Worm (Caenorhabditis elegans) whole organism, early embryonic: Measurements from ENCODE around the gene F13E9.11.
A peak's percentile ranks its signal among the peaks of the same experiment; 100 is the strongest.

Experiments
- B0310.2 ChIP-seq: sonication (generic microtip); optimal IDR thresholded peaks from 2 replicates; lab custom pipeline; 2016; ENCODE audit warnings: mild to moderate bottlenecking, missing genetic modification characterization, missing compliant biosample characterization
- F13C5.2 ChIP-seq: sonication (generic microtip); optimal IDR thresholded peaks from 2 replicates; lab custom pipeline; 2017; ENCODE audit warnings: mild to moderate bottlenecking, missing genetic modification characterization, inconsistent platforms, missing compliant biosample characterization
- aly-1 ChIP-seq: sonication (generic microtip); optimal IDR thresholded peaks from 2 replicates; lab custom pipeline; 2016; ENCODE audit warnings: missing genetic modification characterization, missing compliant biosample characterization
- ama-1 ChIP-seq: fragments of 150-350 bp; optimal IDR thresholded peaks from 2 replicates; lab custom pipeline; 2014
- ceh-13 ChIP-seq: fragments of 200-800 bp; sonication (Bioruptor generic); optimal IDR thresholded peaks from 2 replicates; lab custom pipeline; 2018; ENCODE audit warnings: mild to moderate bottlenecking, missing genetic modification characterization, missing compliant biosample characterization
- ceh-36 ChIP-seq: sonication (generic microtip); optimal IDR thresholded peaks from 2 replicates; lab custom pipeline; 2016; ENCODE audit warnings: missing genetic modification characterization, inconsistent platforms, missing compliant biosample characterization
- ets-7 ChIP-seq: sonication (generic microtip); optimal IDR thresholded peaks from 2 replicates; lab custom pipeline; 2016; ENCODE audit warnings: missing genotype, missing genetic modification characterization, missing compliant biosample characterization
- flt-1 ChIP-seq: fragments of 200-800 bp; sonication (Bioruptor generic); IDR thresholded peaks from 2 replicates; pipeline ENCODE4 v1.3.6; 2022; ENCODE audit warnings: missing genetic modification characterization, missing compliant biosample characterization
- hmbx-1 ChIP-seq: sonication (generic microtip); optimal IDR thresholded peaks from 2 replicates; lab custom pipeline; 2016; ENCODE audit warnings: mild to moderate bottlenecking, missing genetic modification characterization, missing compliant biosample characterization
- hmg-4 ChIP-seq: fragments of 200-800 bp; sonication (Bioruptor generic); optimal IDR thresholded peaks from 2 replicates; lab custom pipeline; 2018; ENCODE audit warnings: mild to moderate bottlenecking, missing genetic modification characterization, missing compliant biosample characterization
- hnd-1 ChIP-seq: sonication (generic microtip); optimal IDR thresholded peaks from 2 replicates; lab custom pipeline; 2016; ENCODE audit warnings: missing genetic modification characterization, missing compliant biosample characterization
- pes-1 ChIP-seq: fragments of 200-800 bp; sonication (Bioruptor generic); IDR thresholded peaks from 2 replicates; pipeline ENCODE4 v1.3.6; 2022; ENCODE audit warnings: missing genetic modification reagents, missing genetic modification characterization, missing compliant biosample characterization
- scrt-1 ChIP-seq: fragments of 200-800 bp; sonication (Bioruptor generic); IDR thresholded peaks from 2 replicates; pipeline ENCODE4 v1.3.6; 2022; ENCODE audit warnings: missing genetic modification characterization, missing compliant biosample characterization
- sea-1 ChIP-seq: fragments of 200-800 bp; sonication (Bioruptor generic); conservative IDR thresholded peaks from 2 replicates; pipeline ENCODE4 v1.3.6; 2022; ENCODE audit warnings: missing genetic modification characterization, missing compliant biosample characterization
- tbx-11 ChIP-seq: fragments of 200-800 bp; sonication (Bioruptor generic); IDR thresholded peaks from 2 replicates; pipeline ENCODE4 v1.3.6; 2022; ENCODE audit warnings: missing genetic modification characterization, missing compliant biosample characterization
- tbx-37 ChIP-seq: fragments of 200-800 bp; sonication (Bioruptor generic); conservative IDR thresholded peaks from 2 replicates; pipeline ENCODE4 v1.3.6; 2022; ENCODE audit warnings: missing genetic modification reagents, missing genetic modification characterization, missing compliant biosample characterization
- tra-4 ChIP-seq: sonication (generic microtip); optimal IDR thresholded peaks from 2 replicates; lab custom pipeline; 2017; ENCODE audit warnings: missing genetic modification characterization, missing compliant biosample characterization

Gene F13E9.11

DNA sequence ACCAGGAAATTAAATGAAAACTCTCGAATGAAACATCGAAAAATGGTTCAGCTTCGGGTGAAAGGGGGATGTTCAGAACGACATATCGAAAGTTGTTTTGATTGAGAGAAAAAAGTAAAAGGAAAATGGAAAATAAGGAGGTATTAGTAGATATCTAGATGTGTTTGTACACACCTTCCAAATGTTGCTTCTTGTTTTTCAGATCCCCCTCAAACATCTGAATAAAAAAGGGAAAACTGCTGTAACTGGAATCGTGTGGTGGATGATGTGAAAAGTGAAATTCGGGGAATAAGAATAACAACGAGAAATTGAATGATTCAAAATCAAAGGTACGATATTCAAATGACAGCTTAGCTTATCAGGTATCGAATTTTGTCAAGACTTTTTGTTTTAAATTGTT lies 40.9 kb downstream of the F13E9.11 start, which contains the start of gene npax-3:
Gene npax-3, minus strand, starts transcription at position 101 of the 400 bp plus-strand sequence.
- TF ChIP-seq sea-1 (GFP tag; lab: Robert Waterston, UW) (no peak), flt-1 (GFP tag; lab: Robert Waterston, UW) (no peak), ceh-13 (GFP tag; lab: Kevin White, UChicago) (no peak), ceh-36 (no peak), pes-1 (no peak)

DNA sequence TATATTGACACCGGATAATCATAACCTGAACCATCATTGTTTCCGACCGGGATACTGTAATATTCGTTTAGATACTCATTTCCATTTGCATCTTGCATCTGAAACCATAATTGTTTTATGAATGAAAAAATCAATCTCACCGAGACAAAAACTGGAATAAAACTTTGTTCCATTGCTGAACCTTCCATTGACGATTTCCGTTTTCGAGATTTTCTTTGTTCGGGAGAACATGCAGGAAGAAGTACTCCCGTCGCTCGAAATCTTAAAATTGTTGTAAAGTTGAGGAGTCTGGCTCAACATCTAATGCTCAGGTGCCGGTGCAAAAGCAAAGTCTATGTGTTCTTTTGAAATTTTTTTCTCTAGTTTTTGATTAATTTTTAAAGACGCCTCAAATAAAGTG lies 42.9 kb downstream of the F13E9.11 start:
- peak; percentile 65 for TF ChIP-seq ama-1 (lab: Kevin White, UChicago)
- TF ChIP-seq hmbx-1 (tag; lab: Kevin White, UChicago), result no peak
- TF ChIP-seq ceh-13 (GFP tag; lab: Kevin White, UChicago), result no peak
- TF ChIP-seq ets-7, result no peak

- TF ChIP-seq ama-1 (lab: Kevin White, UChicago), result no peak
- TF ChIP-seq hnd-1 (tag; lab: Kevin White, UChicago), result no peak
- no peak for TF ChIP-seq tra-4 (tag; lab: Kevin White, UChicago)
- no peak for TF ChIP-seq tbx-37 (GFP tag; lab: Robert Waterston, UW)
- no peak for TF ChIP-seq ceh-13 (GFP tag; lab: Kevin White, UChicago)
- no peak for TF ChIP-seq tbx-11 (GFP tag; lab: Robert Waterston, UW)
- TF ChIP-seq ets-7, result no peak
- TF ChIP-seq pes-1, result no peak
- no peak for TF ChIP-seq flt-1 (GFP tag; lab: Robert Waterston, UW)
- no peak for TF ChIP-seq hmbx-1 (tag; lab: Kevin White, UChicago)
- no peak for TF ChIP-seq B0310.2 (tag; lab: Kevin White, UChicago)
- TF ChIP-seq sea-1 (GFP tag; lab: Robert Waterston, UW), result no peak
- no peak for TF ChIP-seq hmg-4 (GFP tag; lab: Kevin White, UChicago)
- no peak for TF ChIP-seq F13C5.2 (tag; lab: Kevin White, UChicago)
- no peak for TF ChIP-seq scrt-1 (GFP tag; lab: Robert Waterston, UW)
- TF ChIP-seq ceh-36, result no peak
- no peak for TF ChIP-seq aly-1 (tag; lab: Kevin White, UChicago)
Observed at ce11 chrIV:10825383-10825782, 43.6 kb downstream of the F13E9.11 start.

ce11 chrIV:10821672-10822304 lies 47.1 kb downstream of the F13E9.11 start:
- TF ChIP-seq pes-1 (no peak), sea-1 (GFP tag; lab: Robert Waterston, UW) (peak; percentile 49; the same call in 1 of the 2 replicates), tbx-11 (GFP tag; lab: Robert Waterston, UW) (no peak; the same call in 1 of the 2 replicates), ceh-13 (GFP tag; lab: Kevin White, UChicago) (no peak), hnd-1 (tag; lab: Kevin White, UChicago) (no peak), tbx-37 (GFP tag; lab: Robert Waterston, UW) (0 out of 2 replicates have a peak, but pooled peaks have one; percentile 12), flt-1 (GFP tag; lab: Robert Waterston, UW) (peak; percentile 2; the same call in 1 of the 2 replicates), scrt-1 (GFP tag; lab: Robert Waterston, UW) (0 out of 2 replicates have a peak, but pooled peaks have one; percentile 46), ets-7 (peak; percentile 46), hmbx-1 (tag; lab: Kevin White, UChicago) (no peak), tra-4 (tag; lab: Kevin White, UChicago) (no peak), aly-1 (tag; lab: Kevin White, UChicago) (no peak), F13C5.2 (tag; lab: Kevin White, UChicago) (peak; percentile 82), hmg-4 (GFP tag; lab: Kevin White, UChicago) (peak; percentile 95), ama-1 (lab: Kevin White, UChicago) (peak; percentile 43), ceh-36 (no peak), B0310.2 (tag; lab: Kevin White, UChicago) (no peak)

DNA sequence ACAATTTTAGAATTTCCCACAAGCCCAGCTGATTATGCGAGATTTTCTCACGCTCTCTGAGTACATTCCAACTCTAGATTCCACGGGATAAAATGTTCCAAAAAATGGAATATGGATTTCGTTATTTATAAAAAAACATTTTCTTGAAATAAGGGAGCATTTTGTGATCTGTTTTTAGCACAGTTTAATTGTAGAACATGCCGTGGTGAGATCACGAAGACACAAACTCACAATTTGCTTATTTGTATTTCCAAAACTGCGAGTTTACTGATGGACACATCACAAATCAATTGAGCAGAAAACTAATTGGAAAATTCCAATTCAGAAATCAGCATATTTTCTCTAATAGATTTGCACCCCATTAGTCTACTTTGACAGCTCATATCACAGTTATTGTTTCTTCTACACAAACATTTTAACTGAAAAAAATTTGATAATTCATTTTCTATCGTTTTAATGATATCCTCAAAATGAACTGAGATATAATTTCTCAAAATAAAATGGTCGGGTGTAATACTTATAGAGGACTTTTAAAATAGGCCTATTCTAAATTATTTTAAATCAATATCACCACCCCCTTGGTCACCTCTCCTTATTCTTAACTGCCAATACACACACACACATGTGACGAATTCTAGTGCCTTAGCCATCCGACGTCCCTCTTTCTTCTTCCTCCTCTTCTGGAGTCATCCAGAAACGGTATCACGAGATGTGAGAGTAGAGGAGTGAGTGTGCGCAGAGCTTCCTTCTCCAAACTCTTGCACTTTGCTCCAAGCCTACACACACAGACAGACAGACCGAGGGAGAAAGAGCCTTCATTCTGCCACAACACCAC lies 47.9 kb downstream of the F13E9.11 start:
- TF ChIP-seq tra-4 (tag; lab: Kevin White, UChicago) (no peak), ceh-36 (no peak), sea-1 (GFP tag; lab: Robert Waterston, UW) (no peak), ceh-13 (GFP tag; lab: Kevin White, UChicago) (no peak), B0310.2 (tag; lab: Kevin White, UChicago) (no peak), tbx-11 (GFP tag; lab: Robert Waterston, UW) (no peak), aly-1 (tag; lab: Kevin White, UChicago) (peak; percentile 46), hnd-1 (tag; lab: Kevin White, UChicago) (no peak)

ce11 chrIV:10820114-10820513 lies 48.8 kb downstream of the F13E9.11 start:
- TF ChIP-seq pes-1 (no peak), hmg-4 (GFP tag; lab: Kevin White, UChicago) (no peak), tra-4 (tag; lab: Kevin White, UChicago) (no peak), hnd-1 (tag; lab: Kevin White, UChicago) (no peak), aly-1 (tag; lab: Kevin White, UChicago) (no peak), ets-7 (no peak), B0310.2 (tag; lab: Kevin White, UChicago) (no peak), scrt-1 (GFP tag; lab: Robert Waterston, UW) (no peak), ama-1 (lab: Kevin White, UChicago) (no peak), flt-1 (GFP tag; lab: Robert Waterston, UW) (no peak), sea-1 (GFP tag; lab: Robert Waterston, UW) (no peak)

DNA sequence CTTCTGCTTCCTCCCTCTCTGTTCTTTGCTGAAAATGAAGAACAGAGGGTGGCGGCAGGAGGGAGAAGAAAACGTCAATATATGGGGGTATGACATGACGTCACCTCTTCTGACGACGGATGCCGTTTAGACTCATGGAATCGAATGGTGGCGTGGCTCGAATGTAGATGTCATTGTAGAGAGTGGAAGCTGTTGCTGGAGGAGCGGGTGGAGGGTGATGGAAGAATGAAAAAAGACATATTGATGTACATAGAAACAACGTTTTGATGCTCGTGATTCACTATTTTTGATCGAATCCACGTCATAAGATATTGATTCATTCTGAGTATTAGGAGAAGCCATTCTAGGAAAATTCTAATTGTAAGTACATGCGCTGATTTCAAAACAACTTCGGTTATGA lies 49.9 kb downstream of the F13E9.11 start:
- TF ChIP-seq scrt-1 (GFP tag; lab: Robert Waterston, UW) (no peak), ceh-13 (GFP tag; lab: Kevin White, UChicago) (no peak), sea-1 (GFP tag; lab: Robert Waterston, UW) (no peak), B0310.2 (tag; lab: Kevin White, UChicago) (no peak), flt-1 (GFP tag; lab: Robert Waterston, UW) (no peak), F13C5.2 (tag; lab: Kevin White, UChicago) (no peak), ets-7 (no peak), aly-1 (tag; lab: Kevin White, UChicago) (no peak), ceh-36 (no peak), ama-1 (lab: Kevin White, UChicago) (no peak)
